Fruit fly (Drosophila melanogaster): Measurements from ENCODE around the gene smog.
A peak's percentile ranks its signal among the peaks of the same experiment; 100 is the strongest.

The smog gene

dm6 chr2L:4811491-4812058 is 41.1 kb upstream of the smog start (continued):
- no peak for TF ChIP-seq CG9727 (GFP tag; optimal IDR thresholded peaks at IDR 0.05)
- no peak for TF ChIP-seq repo (GFP tag; optimal IDR thresholded peaks at IDR 0.05)
- no peak for TF ChIP-seq CG11560 (tag; IDR thresholded peaks at IDR 0.05)
- TF ChIP-seq CoRest (tag; optimal IDR thresholded peaks at IDR 0.05), result no peak
- TF ChIP-seq Gsc (GFP tag; IDR thresholded peaks at IDR 0.05), result no peak
- TF ChIP-seq sr (GFP tag; IDR thresholded peaks at IDR 0.05), result no peak
- TF ChIP-seq CG17829 (tag; optimal IDR thresholded peaks at IDR 0.05), result no peak
- no peak for TF ChIP-seq Bdp1 (GFP tag; optimal IDR thresholded peaks at IDR 0.05)
- TF ChIP-seq cas (GFP tag; IDR thresholded peaks at IDR 0.05), result no peak
- peak; percentile 82 for TF ChIP-seq Opbp (GFP tag; IDR thresholded peaks at IDR 0.05; ENCODE audit: partially characterized antibody)
- TF ChIP-seq CG12744 (GFP tag; optimal IDR thresholded peaks at IDR 0.05), result no peak
- TF ChIP-seq bcd (GFP tag; optimal IDR thresholded peaks at IDR 0.05), result no peak
- no peak for TF ChIP-seq unpg (GFP tag; optimal IDR thresholded peaks at IDR 0.05)
- TF ChIP-seq pita (GFP tag; optimal IDR thresholded peaks at IDR 0.05), result no peak
- TF ChIP-seq CG34376 (GFP tag; optimal IDR thresholded peaks at IDR 0.05), result peak; percentile 95
- peak; percentile 22 for TF ChIP-seq CG5180 (GFP tag; optimal IDR thresholded peaks at IDR 0.05)
- no peak for TF ChIP-seq HHEX (GFP tag; optimal IDR thresholded peaks at IDR 0.05)
- no peak for TF ChIP-seq CG6689 (GFP tag; IDR thresholded peaks at IDR 0.05)
- TF ChIP-seq Bgb (GFP tag; IDR thresholded peaks at IDR 0.05; ENCODE audit: partially characterized antibody), result peak; percentile 76
- TF ChIP-seq Nf-YC (tag; optimal IDR thresholded peaks at IDR 0.05), result peak; percentile 100
- TF ChIP-seq ash1 (GFP tag; optimal IDR thresholded peaks at IDR 0.05), result no peak
- no peak for TF ChIP-seq dm (GFP tag; optimal IDR thresholded peaks at IDR 0.05)
- TF ChIP-seq CG17361 (GFP tag; IDR thresholded peaks at IDR 0.05), result no peak
- peak; percentile 100 for TF ChIP-seq CG31224 (GFP tag; IDR thresholded peaks at IDR 0.05)
- no peak for TF ChIP-seq CG6854 (GFP tag; optimal IDR thresholded peaks at IDR 0.05)
- peak; percentile 46; the same call in 1 of the 3 replicates for TF ChIP-seq CG34422 (GFP tag; IDR thresholded peaks at IDR 0.05)
- TF ChIP-seq cwo (GFP tag; optimal IDR thresholded peaks at IDR 0.05), result peak; percentile 95
- no peak for TF ChIP-seq CG6654 (GFP tag; optimal IDR thresholded peaks at IDR 0.05)
- no peak for TF ChIP-seq Dip2 (GFP tag; IDR thresholded peaks at IDR 0.05)
- no peak for TF ChIP-seq CG12071 (GFP tag; optimal IDR thresholded peaks at IDR 0.05)
- TF ChIP-seq CG10462 (GFP tag; optimal IDR thresholded peaks at IDR 0.05), result no peak
- TF ChIP-seq amos (GFP tag; IDR thresholded peaks at IDR 0.05; ENCODE audit: partially characterized antibody), result peak; percentile 77
- no peak for TF ChIP-seq dmrt11E (tag; optimal IDR thresholded peaks at IDR 0.05)
- no peak for TF ChIP-seq psq (GFP tag; optimal IDR thresholded peaks at IDR 0.05)
- TF ChIP-seq schlank (tag; optimal IDR thresholded peaks at IDR 0.05), result no peak
- TF ChIP-seq sc (optimal IDR thresholded peaks at IDR 0.05), result peak in 1 of 2 experiments; percentile 67
- TF ChIP-seq sc (GFP tag; optimal IDR thresholded peaks at IDR 0.05), result no peak
- no peak for TF ChIP-seq Ets65A (GFP tag)
- peak; percentile 65 for TF ChIP-seq GATAe (GFP tag; conservative IDR thresholded peaks at IDR 0.05)
- peak; percentile 89 for TF ChIP-seq rib (GFP tag; IDR thresholded peaks at IDR 0.05)
- TF ChIP-seq luna (GFP tag; optimal IDR thresholded peaks at IDR 0.05), result no peak
- TF ChIP-seq Meics (GFP tag; optimal IDR thresholded peaks at IDR 0.05), result peak; percentile 85
- TF ChIP-seq bowl (GFP tag; IDR thresholded peaks at IDR 0.05), result no peak
- no peak for TF ChIP-seq lmd (GFP tag; IDR thresholded peaks at IDR 0.05)
- TF ChIP-seq Hey (tag; optimal IDR thresholded peaks at IDR 0.05), result peak; percentile 8
- TF ChIP-seq Med (GFP tag), result peak; percentile 69
- TF ChIP-seq CG7987 (GFP tag; optimal IDR thresholded peaks at IDR 0.05), result peak; percentile 63
- TF ChIP-seq CG12659 (GFP tag; optimal IDR thresholded peaks at IDR 0.05), result no peak
- no peak for TF ChIP-seq Sry-β (GFP tag; optimal IDR thresholded peaks at IDR 0.05)
- TF ChIP-seq phol (tag; optimal IDR thresholded peaks at IDR 0.05), result no peak
- no peak for TF ChIP-seq CG12236 (GFP tag; optimal IDR thresholded peaks at IDR 0.05)
